Fruit fly (Drosophila melanogaster) whole organism, embryonic: ENCODE measurements around the gene CG7794.

Experiments
- Atf-2 ChIP-seq: fragments of 200-800 bp; sonication (Bioruptor generic); optimal IDR thresholded peaks from 2 replicates; lab custom pipeline; 2016; ENCODE audit warnings: missing biosample characterization, missing genetic modification characterization
- Blimp-1 ChIP-seq: fragments of 200-800 bp; sonication (Bioruptor generic); optimal IDR thresholded peaks from 3 replicates; lab custom pipeline; 2018; ENCODE audit warnings: missing biosample characterization, missing genetic modification characterization, mild to moderate bottlenecking, moderate library complexity, missing genetic modification reagents
- Bteb2 ChIP-seq: fragments of 200-800 bp; sonication (Bioruptor generic); optimal IDR thresholded peaks from 2 replicates; lab custom pipeline; 2016; ENCODE audit warnings: missing biosample characterization, missing genetic modification characterization
- CG10654 ChIP-seq: fragments of 200-800 bp; sonication (Bioruptor generic); optimal IDR thresholded peaks from 2 replicates; lab custom pipeline; 2016; ENCODE audit warnings: missing biosample characterization, missing genetic modification characterization
- CG11093 ChIP-seq: fragments of 200-800 bp; sonication (Bioruptor generic); IDR thresholded peaks from 3 replicates; pipeline ENCODE4 v1.3.6; 2022; ENCODE audit warnings: missing biosample characterization, missing genetic modification characterization
- CG13296 ChIP-seq: fragments of 200-800 bp; sonication (Bioruptor generic); optimal IDR thresholded peaks from 3 replicates; lab custom pipeline; 2018; ENCODE audit warnings: missing biosample characterization, mild to moderate bottlenecking, missing genetic modification characterization
- CG14667 ChIP-seq: fragments of 200-800 bp; sonication (Bioruptor generic); IDR thresholded peaks from 2 replicates; pipeline ENCODE4 v1.3.6; 2022; ENCODE audit warnings: missing biosample characterization, missing genetic modification characterization
- CG15601 ChIP-seq: fragments of 200-800 bp; sonication (Bioruptor generic); optimal IDR thresholded peaks from 3 replicates; lab custom pipeline; 2019; ENCODE audit warnings: missing biosample characterization, mild to moderate bottlenecking, missing genetic modification characterization, moderate library complexity
- CG17328 ChIP-seq: fragments of 200-800 bp; sonication (Bioruptor generic); IDR thresholded peaks from 2 replicates; pipeline ENCODE4 v1.3.6; 2022; ENCODE audit warnings: missing biosample characterization, missing genetic modification characterization
- CG17568 ChIP-seq: fragments of 200-800 bp; sonication (Bioruptor generic); optimal IDR thresholded peaks from 2 replicates; lab custom pipeline; 2018; ENCODE audit warnings: missing biosample characterization, mild to moderate bottlenecking, missing genetic modification characterization, moderate library complexity
- CG17829 ChIP-seq: fragments of 200-800 bp; optimal IDR thresholded peaks from 2 replicates; lab custom pipeline; 2019; ENCODE audit warnings: missing biosample characterization, mild to moderate bottlenecking, missing genetic modification characterization, moderate library complexity
- CG2199 ChIP-seq: fragments of 200-800 bp; sonication (Bioruptor generic); IDR thresholded peaks from 3 replicates; pipeline ENCODE4 v1.3.6; 2022; ENCODE audit warnings: missing biosample characterization, missing genetic modification characterization
- CG3065 ChIP-seq: fragments of 200-800 bp; sonication (Bioruptor generic); optimal IDR thresholded peaks from 2 replicates; lab custom pipeline; 2016; ENCODE audit warnings: missing biosample characterization, missing genetic modification characterization
- CG31388 ChIP-seq: fragments of 200-800 bp; sonication (Bioruptor generic); optimal IDR thresholded peaks from 2 replicates; lab custom pipeline; 2016; ENCODE audit warnings: missing biosample characterization, missing genetic modification characterization
- CG31441 ChIP-seq: fragments of 200-800 bp; sonication (Bioruptor generic); IDR thresholded peaks from 2 replicates; pipeline ENCODE4 v1.3.6; 2022; ENCODE audit warnings: missing biosample characterization, missing genetic modification characterization
- CG32532 ChIP-seq: fragments of 200-800 bp; sonication (Bioruptor generic); IDR thresholded peaks from 2 replicates; pipeline ENCODE4 v1.3.6; 2022; ENCODE audit warnings: missing biosample characterization, missing genetic modification characterization
- CG42726 ChIP-seq: fragments of 200-800 bp; sonication (Bioruptor generic); IDR thresholded peaks from 2 replicates; pipeline ENCODE4 v1.3.6; 2022; ENCODE audit warnings: missing biosample characterization, missing genetic modification characterization; ENCODE audit not compliant: partially characterized antibody
- CG6272 ChIP-seq: fragments of 200-800 bp; sonication (Bioruptor generic); IDR thresholded peaks from 2 replicates; pipeline ENCODE4 v1.3.6; 2022; ENCODE audit warnings: missing biosample characterization, missing genetic modification characterization
- CG6813 ChIP-seq: fragments of 200-800 bp; sonication (Bioruptor generic); optimal IDR thresholded peaks from 2 replicates; lab custom pipeline; 2017; ENCODE audit warnings: missing biosample characterization, missing genetic modification characterization, mild to moderate bottlenecking, moderate library complexity, missing genetic modification reagents
- CG7963 ChIP-seq: fragments of 200-800 bp; sonication (Bioruptor generic); IDR thresholded peaks from 3 replicates; pipeline ENCODE4 v1.3.6; 2022; ENCODE audit warnings: missing biosample characterization, missing genetic modification characterization; ENCODE audit not compliant: partially characterized antibody
- CG8388 ChIP-seq: fragments of 200-800 bp; sonication (Bioruptor generic); optimal IDR thresholded peaks from 2 replicates; lab custom pipeline; 2019; ENCODE audit warnings: missing biosample characterization, mild to moderate bottlenecking, missing genetic modification characterization, moderate library complexity
- CG9437 ChIP-seq: fragments of 200-800 bp; sonication (Bioruptor generic); optimal IDR thresholded peaks from 2 replicates; lab custom pipeline; 2018; ENCODE audit warnings: missing biosample characterization, mild to moderate bottlenecking, missing genetic modification characterization
- Dad ChIP-seq: fragments of 200-800 bp; sonication (Bioruptor generic); optimal IDR thresholded peaks from 3 replicates; lab custom pipeline; 2016; ENCODE audit warnings: missing biosample characterization, missing genetic modification characterization
- Deaf1 ChIP-seq: fragments of 200-800 bp; optimal IDR thresholded peaks from 3 replicates; lab custom pipeline; 2019; ENCODE audit warnings: missing biosample characterization, mild to moderate bottlenecking, missing genetic modification characterization, moderate library complexity
- Gsc ChIP-seq: fragments of 200-800 bp; sonication (Bioruptor generic); IDR thresholded peaks from 2 replicates; pipeline ENCODE4 v1.3.6; 2022; ENCODE audit warnings: missing biosample characterization, missing genetic modification characterization
- Hr51 ChIP-seq, 2 experiments: fragments of 200-800 bp; sonication (Bioruptor generic); optimal IDR thresholded peaks; 2 replicates in 1 of 2; 3 replicates in 1 of 2; lab custom pipeline; 2016 to 2018; ENCODE audit warnings: missing biosample characterization in 2 of 2, missing genetic modification characterization in 2 of 2, mild to moderate bottlenecking in 1 of 2, moderate library complexity in 1 of 2
- Hr78 ChIP-seq, 2 experiments: fragments of 200-800 bp in 1 of 2; fragments of >200 bp in 1 of 2; sonication (Bioruptor generic) in 1 of 2; optimal IDR thresholded peaks; 2 replicates each; lab custom pipeline; 2017 to 2019; ENCODE audit warnings: missing biosample characterization in 2 of 2, missing genetic modification characterization in 2 of 2, mild to moderate bottlenecking in 1 of 2, moderate library complexity in 1 of 2
- PHDP ChIP-seq: fragments of 200-800 bp; sonication (Bioruptor generic); optimal IDR thresholded peaks from 3 replicates; lab custom pipeline; 2018; ENCODE audit warnings: missing biosample characterization, mild to moderate bottlenecking, missing genetic modification characterization, moderate library complexity
- Sry-δ ChIP-seq: fragments of 200-800 bp; sonication (Bioruptor generic); optimal IDR thresholded peaks from 2 replicates; lab custom pipeline; 2016; ENCODE audit warnings: missing biosample characterization, missing genetic modification characterization
- Trl ChIP-seq, 3 experiments: fragments of >200 bp in 2 of 3; fragments of 200-800 bp in 1 of 3; sonication (Bioruptor generic) in 1 of 3; optimal IDR thresholded peaks; 2 replicates in 1 of 3; 3 replicates in 2 of 3; lab custom pipeline; 2016 to 2017; ENCODE audit warnings: missing biosample characterization in 1 of 3, missing genetic modification characterization in 1 of 3
- Vsx1 ChIP-seq: fragments of 200-800 bp; sonication (Bioruptor generic); optimal IDR thresholded peaks from 2 replicates; lab custom pipeline; 2017; ENCODE audit warnings: missing biosample characterization, mild to moderate bottlenecking, missing genetic modification characterization, missing genetic modification reagents
- abd-A ChIP-seq: fragments of 200-800 bp; sonication (Bioruptor generic); optimal IDR thresholded peaks from 3 replicates; lab custom pipeline; 2019; ENCODE audit warnings: missing biosample characterization, mild to moderate bottlenecking, missing genetic modification characterization, moderate library complexity
- br ChIP-seq: fragments of >200 bp; optimal IDR thresholded peaks from 2 replicates; lab custom pipeline; 2017
- chn ChIP-seq: fragments of 200-800 bp; sonication (Bioruptor generic); optimal IDR thresholded peaks from 2 replicates; lab custom pipeline; 2016; ENCODE audit warnings: missing biosample characterization, missing genetic modification characterization
- croc ChIP-seq: fragments of 200-800 bp; sonication (Bioruptor generic); conservative IDR thresholded peaks from 3 replicates; pipeline ENCODE4 v1.3.6; 2022; ENCODE audit warnings: missing biosample characterization, missing genetic modification characterization
- eyg ChIP-seq: fragments of 200-800 bp; sonication (Bioruptor generic); optimal IDR thresholded peaks from 3 replicates; lab custom pipeline; 2016; ENCODE audit warnings: missing biosample characterization, missing genetic modification characterization
- fd96Cb ChIP-seq: fragments of 200-800 bp; sonication (Bioruptor generic); optimal IDR thresholded peaks from 2 replicates; lab custom pipeline; 2018; ENCODE audit warnings: missing biosample characterization, mild to moderate bottlenecking, missing genetic modification characterization, moderate library complexity
- gcm ChIP-seq: fragments of 200-800 bp; sonication (Bioruptor generic); optimal IDR thresholded peaks from 2 replicates; lab custom pipeline; 2019; ENCODE audit warnings: missing biosample characterization, mild to moderate bottlenecking, missing genetic modification characterization, moderate library complexity
- gfzf ChIP-seq: fragments of 200-800 bp; sonication (Bioruptor generic); optimal IDR thresholded peaks from 2 replicates; lab custom pipeline; 2016; ENCODE audit warnings: missing biosample characterization, mild to moderate bottlenecking, missing genetic modification characterization, moderate library complexity
- grau ChIP-seq: fragments of 200-800 bp; optimal IDR thresholded peaks from 3 replicates; lab custom pipeline; 2019; ENCODE audit warnings: missing biosample characterization, mild to moderate bottlenecking, missing genetic modification characterization, moderate library complexity
- gsb ChIP-seq: fragments of 200-800 bp; sonication (Bioruptor generic); IDR thresholded peaks from 2 replicates; pipeline ENCODE4 v1.3.6; 2022; ENCODE audit warnings: missing biosample characterization, missing genetic modification characterization
- inv ChIP-seq: fragments of 200-800 bp; sonication (Bioruptor generic); IDR thresholded peaks from 2 replicates; pipeline ENCODE4 v1.3.6; 2022; ENCODE audit warnings: missing biosample characterization, missing genetic modification characterization; ENCODE audit not compliant: partially characterized antibody
- klu ChIP-seq: fragments of 200-800 bp; sonication (Bioruptor generic); IDR thresholded peaks from 2 replicates; pipeline ENCODE4 v1.3.6; 2022; ENCODE audit warnings: missing biosample characterization, missing genetic modification characterization
- lmd ChIP-seq: fragments of 200-800 bp; sonication (Bioruptor generic); IDR thresholded peaks from 2 replicates; pipeline ENCODE4 v1.3.6; 2022; ENCODE audit warnings: missing biosample characterization, missing genetic modification characterization
- pita ChIP-seq: fragments of 200-800 bp; sonication (Bioruptor generic); optimal IDR thresholded peaks from 2 replicates; lab custom pipeline; 2017; ENCODE audit warnings: missing biosample characterization, mild to moderate bottlenecking, missing genetic modification characterization
- sens-2 ChIP-seq: fragments of 200-800 bp; sonication (Bioruptor generic); IDR thresholded peaks from 2 replicates; pipeline ENCODE4 v1.3.6; 2022; ENCODE audit warnings: missing biosample characterization, missing genetic modification characterization
- sqz ChIP-seq: fragments of 200-800 bp; sonication (Bioruptor generic); optimal IDR thresholded peaks from 3 replicates; lab custom pipeline; 2018; ENCODE audit warnings: missing biosample characterization, mild to moderate bottlenecking, missing genetic modification characterization
- wek ChIP-seq: fragments of 200-800 bp; sonication (Bioruptor generic); optimal IDR thresholded peaks from 3 replicates; lab custom pipeline; 2018; ENCODE audit warnings: missing biosample characterization, mild to moderate bottlenecking, missing genetic modification characterization, moderate library complexity

The CG7794 gene

dm6 chr3R:18049272-18050015, 25.9 kb downstream of the CG7794 start (continued):
- peak; percentile 39 for TF ChIP-seq CG6813 (GFP tag; lab: Kevin White, UChicago)
- no peak for TF ChIP-seq CG31388 (GFP tag; lab: Kevin White, UChicago)
- peak; percentile 61 for TF ChIP-seq chn (GFP tag; lab: Kevin White, UChicago)
- TF ChIP-seq Deaf1: peak; percentile 45
- TF ChIP-seq Dad: no peak
- peak; percentile 52 for TF ChIP-seq CG10654 (GFP tag; lab: Kevin White, UChicago)
- peak; percentile 19 for TF ChIP-seq Vsx1
- TF ChIP-seq CG15601 (tag; lab: Kevin White, UChicago): peak; percentile 55
- TF ChIP-seq PHDP (tag; lab: Kevin White, UChicago): peak; percentile 76
- no peak for TF ChIP-seq pita (GFP tag; lab: Kevin White, UChicago)
- TF ChIP-seq CG42726 (GFP tag; lab: Robert Waterston, UW): no peak
- TF ChIP-seq CG7963 (GFP tag; lab: Robert Waterston, UW): no peak
- TF ChIP-seq CG13296: peak; percentile 2
- no peak for TF ChIP-seq eyg (GFP tag; lab: Kevin White, UChicago)
- no peak for TF ChIP-seq abd-A (tag; lab: Kevin White, UChicago)
- TF ChIP-seq Sry-δ (GFP tag; lab: Kevin White, UChicago): no peak
- peak; percentile 26; the same call in 1 of the 2 replicates for TF ChIP-seq klu (GFP tag; lab: Robert Waterston, UW)
- no peak for TF ChIP-seq CG14667 (GFP tag; lab: Robert Waterston, UW)
- peak; percentile 47; the same call in 1 of the 3 replicates for TF ChIP-seq croc
- peak; percentile 51 for TF ChIP-seq gcm (GFP tag; lab: Kevin White, UChicago)
- no peak for TF ChIP-seq inv (GFP tag; lab: Robert Waterston, UW)
- TF ChIP-seq Atf-2: no peak
- no peak for TF ChIP-seq Gsc (GFP tag; lab: Robert Waterston, UW)
- peak; percentile 84 for TF ChIP-seq grau
- peak; percentile 74 for TF ChIP-seq CG17829 (tag; lab: Kevin White, UChicago)
- TF ChIP-seq CG2199 (GFP tag; lab: Robert Waterston, UW): no peak
- peak; percentile 56; the same call in 1 of the 2 replicates for TF ChIP-seq CG17328 (GFP tag; lab: Robert Waterston, UW)
- TF ChIP-seq CG11093: no peak
- TF ChIP-seq sens-2: no peak
- peak; percentile 74 for TF ChIP-seq lmd (GFP tag; lab: Robert Waterston, UW)
- peak; percentile 37 to 79 for TF ChIP-seq Hr51 (GFP tag; optimal IDR thresholded peaks at IDR 0.05; lab: Kevin White, UChicago)
- TF ChIP-seq sqz (GFP tag; lab: Kevin White, UChicago): no peak
- TF ChIP-seq CG6272: no peak
- peak; percentile 82 for TF ChIP-seq CG31441 (GFP tag; lab: Robert Waterston, UW)
- peak; percentile 70 for TF ChIP-seq CG8388
- peak; percentile 20 for TF ChIP-seq CG17568
- no peak; the same call in 1 of the 2 replicates for TF ChIP-seq CG32532 (GFP tag; lab: Robert Waterston, UW)
- TF ChIP-seq gfzf: no peak
- peak; percentile 69 for TF ChIP-seq CG9437 (GFP tag; lab: Kevin White, UChicago)
- TF ChIP-seq Bteb2 (GFP tag; lab: Kevin White, UChicago): no peak
- no peak for TF ChIP-seq wek
- peak in 1 of 2 experiments; percentile 31 for TF ChIP-seq Hr78 (GFP tag; optimal IDR thresholded peaks at IDR 0.05; lab: Kevin White, UChicago)
- peak; percentile 42 for TF ChIP-seq CG3065 (GFP tag; lab: Kevin White, UChicago)
- TF ChIP-seq fd96Cb (tag; lab: Kevin White, UChicago): peak; percentile 78
- TF ChIP-seq Blimp-1 (GFP tag; lab: Kevin White, UChicago): peak; percentile 67
- TF ChIP-seq gsb (GFP tag; lab: Robert Waterston, UW): no peak
- peak; percentile 59 to 80 for TF ChIP-seq Trl (optimal IDR thresholded peaks at IDR 0.05; lab: Kevin White, UChicago)
- peak; percentile 16 for TF ChIP-seq Trl (GFP tag; optimal IDR thresholded peaks at IDR 0.05; lab: Kevin White, UChicago)
- TF ChIP-seq br (lab: Kevin White, UChicago): no peak
